Worm (Caenorhabditis elegans) whole organism, L4/young adult: ENCODE data around the gene arrd-16.

Experiments used
- W03F9.2 ChIP-seq: fragments of 150-350 bp; optimal IDR thresholded peaks from 2 replicates; lab custom pipeline; 2014; ENCODE audit warnings: missing biosample characterization, missing genetic modification characterization
- dao-5 ChIP-seq: sonication (generic microtip); optimal IDR thresholded peaks from 2 replicates; lab custom pipeline; 2016; ENCODE audit warnings: missing genotype, missing genetic modification characterization, moderate library complexity, missing compliant biosample characterization

DNA sequence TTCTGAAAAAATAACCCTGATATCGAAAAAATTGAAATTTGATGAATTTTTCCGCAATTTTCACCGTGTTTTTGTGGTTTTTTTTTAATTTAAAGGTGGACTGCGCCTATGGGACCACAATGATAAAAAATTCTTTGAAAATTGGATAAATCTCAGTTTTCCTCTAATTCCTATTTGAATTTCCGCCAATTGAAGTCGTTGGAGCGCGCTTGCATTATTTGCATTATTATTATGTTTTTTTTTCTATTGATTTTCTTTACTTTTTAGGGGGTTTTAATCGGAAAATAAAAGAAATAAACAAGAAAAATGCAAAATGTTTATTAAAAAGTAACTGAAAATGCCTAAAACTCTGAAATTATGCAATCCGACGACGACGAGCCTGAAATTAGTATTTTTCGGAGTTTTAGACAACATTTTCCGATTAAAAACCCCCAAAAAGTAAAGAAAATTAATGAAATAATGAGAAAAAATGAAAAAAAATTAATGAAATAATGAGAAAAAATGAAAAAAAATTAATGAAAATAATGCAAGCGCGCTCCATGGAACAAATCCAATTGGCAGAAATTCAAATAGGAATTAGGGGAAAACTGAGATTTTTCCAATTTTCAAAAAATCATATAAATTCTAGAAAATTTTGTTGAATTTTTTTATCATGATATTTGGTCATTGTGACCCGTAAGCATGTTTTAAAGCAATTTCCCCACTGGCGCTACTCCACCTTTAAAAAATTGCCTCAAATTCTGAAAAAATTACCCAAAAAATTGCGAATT, 28.7 kb upstream of the arrd-16 start:
- TF ChIP-seq W03F9.2 (tag; lab: Kevin White, UChicago) (no peak), dao-5 (no peak)
